Fruit fly (Drosophila melanogaster): Measurements from ENCODE around the gene CG12986.

The CG12986 gene

DNA sequence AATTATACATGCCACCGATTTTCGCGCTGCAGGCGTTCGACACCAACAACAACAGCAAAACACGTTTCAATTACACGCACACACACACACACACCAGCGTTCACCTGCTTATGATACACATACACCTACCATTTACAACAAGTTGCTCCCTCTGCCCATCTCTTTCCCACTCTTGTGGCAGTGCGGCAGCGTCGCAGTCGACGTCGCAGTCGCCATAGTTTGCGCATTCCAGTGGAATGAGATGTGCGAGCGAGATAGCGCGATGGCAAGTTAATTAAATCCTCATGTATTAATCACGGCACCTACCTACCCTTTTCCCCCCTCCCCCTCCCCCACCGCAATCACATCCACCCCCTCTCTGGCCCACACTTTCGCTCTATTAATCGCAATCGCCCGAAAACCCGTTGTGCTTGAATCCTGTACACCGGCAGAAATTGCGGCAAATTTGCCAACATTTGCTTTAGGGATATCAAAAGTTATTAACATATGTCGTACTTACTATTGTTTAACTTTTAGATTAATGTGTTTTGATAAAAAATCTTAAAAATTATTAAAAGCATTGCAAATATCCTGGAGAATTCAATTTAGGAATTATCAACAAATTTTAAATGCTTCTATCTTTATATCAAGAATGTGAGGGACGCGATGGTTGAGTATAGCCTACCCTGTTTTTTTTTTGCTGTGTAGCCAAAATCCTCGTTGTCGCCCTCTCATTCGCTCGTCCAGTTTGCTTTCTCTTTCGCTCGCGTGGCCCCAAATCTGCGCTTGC, 16.9 kb downstream of the CG12986 start (continued):
- TF ChIP-seq CG9727 (GFP tag; optimal IDR thresholded peaks at IDR 0.05) (peak; percentile 63), sob (GFP tag; IDR thresholded peaks at IDR 0.05) (peak; percentile 27; the same call in 1 of the 2 replicates), br (optimal IDR thresholded peaks at IDR 0.05) (no peak), CG8478 (optimal IDR thresholded peaks at IDR 0.05) (no peak), Usf (GFP tag; optimal IDR thresholded peaks at IDR 0.05) (peak; percentile 13), Side (GFP tag; optimal IDR thresholded peaks at IDR 0.05) (no peak), Ravus (GFP tag; IDR thresholded peaks at IDR 0.05) (no peak), CG3163 (GFP tag; optimal IDR thresholded peaks at IDR 0.05) (no peak), kni (GFP tag; optimal IDR thresholded peaks at IDR 0.05) (no peak), Xrp1 (GFP tag; IDR thresholded peaks at IDR 0.05) (peak; percentile 53), Scr (GFP tag; IDR thresholded peaks at IDR 0.05; ENCODE audit: partially characterized antibody) (no peak), Mad (GFP tag; optimal IDR thresholded peaks at IDR 0.05) (no peak), Doc2 (GFP tag; IDR thresholded peaks at IDR 0.05) (no peak), Trl (optimal IDR thresholded peaks at IDR 0.05) (no peak), Trl (GFP tag; optimal IDR thresholded peaks at IDR 0.05) (peak; percentile 1), ara (GFP tag; IDR thresholded peaks at IDR 0.05) (peak; percentile 36; the same call in 1 of the 2 replicates), bbx (GFP tag; IDR thresholded peaks at IDR 0.05; ENCODE audit: partially characterized antibody) (no peak), CG12155 (GFP tag; optimal IDR thresholded peaks at IDR 0.05) (no peak), stc (GFP tag; IDR thresholded peaks at IDR 0.05) (no peak), Hr51 (GFP tag; optimal IDR thresholded peaks at IDR 0.05) (peak in 1 of 2 experiments; percentile 60), CG2889 (GFP tag; IDR thresholded peaks at IDR 0.05) (no peak), CG11085 (GFP tag; IDR thresholded peaks at IDR 0.05) (no peak), CG17361 (GFP tag; IDR thresholded peaks at IDR 0.05) (peak; percentile 50; the same call in 1 of the 3 replicates), HmgZ (tag; optimal IDR thresholded peaks at IDR 0.05) (no peak), CG6689 (GFP tag; IDR thresholded peaks at IDR 0.05) (peak; percentile 60), Antp (GFP tag; optimal IDR thresholded peaks at IDR 0.05) (no peak), row (GFP tag; IDR thresholded peaks at IDR 0.05) (peak; percentile 48), wdn (GFP tag; IDR thresholded peaks at IDR 0.05) (no peak), CG31365 (tag; optimal IDR thresholded peaks at IDR 0.05) (no peak), Vsx1 (GFP tag; optimal IDR thresholded peaks at IDR 0.05) (no peak), pfk (GFP tag; optimal IDR thresholded peaks at IDR 0.05) (no peak), Ets65A (GFP tag) (peak; percentile 85), CG31388 (GFP tag; optimal IDR thresholded peaks at IDR 0.05) (no peak), caup (GFP tag; optimal IDR thresholded peaks at IDR 0.05; ENCODE audit: severe bottlenecking) (peak; percentile 16), Blimp-1 (GFP tag; optimal IDR thresholded peaks at IDR 0.05) (peak; percentile 32), oc (tag; optimal IDR thresholded peaks at IDR 0.05) (no peak), CG17829 (tag; optimal IDR thresholded peaks at IDR 0.05) (no peak), Deaf1 (tag; optimal IDR thresholded peaks at IDR 0.05) (no peak), Meics (GFP tag; optimal IDR thresholded peaks at IDR 0.05) (peak; percentile 70), CG16779 (GFP tag; IDR thresholded peaks at IDR 0.05) (no peak), CG10267 (tag; optimal IDR thresholded peaks at IDR 0.05) (peak; percentile 24), sr (GFP tag; IDR thresholded peaks at IDR 0.05) (no peak), CG7372 (GFP tag; IDR thresholded peaks at IDR 0.05) (no peak), BtbVII (GFP tag; optimal IDR thresholded peaks at IDR 0.05) (peak; percentile 23), Nf-YB (GFP tag; optimal IDR thresholded peaks at IDR 0.05) (peak; percentile 78), cg (GFP tag; optimal IDR thresholded peaks at IDR 0.05) (peak; percentile 83), CG12391 (tag; optimal IDR thresholded peaks at IDR 0.05) (peak; percentile 47), CG17359 (tag; optimal IDR thresholded peaks at IDR 0.05) (peak; percentile 35), kah (GFP tag; optimal IDR thresholded peaks at IDR 0.05) (no peak), chn (GFP tag; optimal IDR thresholded peaks at IDR 0.05) (no peak), CG12219 (GFP tag; optimal IDR thresholded peaks at IDR 0.05) (peak; percentile 8)
